Fruit fly (Drosophila melanogaster): Measurements from ENCODE around the gene CG11584.
A peak's percentile ranks its signal among the peaks of the same experiment; 100 is the strongest.

The CG11584 gene

DNA sequence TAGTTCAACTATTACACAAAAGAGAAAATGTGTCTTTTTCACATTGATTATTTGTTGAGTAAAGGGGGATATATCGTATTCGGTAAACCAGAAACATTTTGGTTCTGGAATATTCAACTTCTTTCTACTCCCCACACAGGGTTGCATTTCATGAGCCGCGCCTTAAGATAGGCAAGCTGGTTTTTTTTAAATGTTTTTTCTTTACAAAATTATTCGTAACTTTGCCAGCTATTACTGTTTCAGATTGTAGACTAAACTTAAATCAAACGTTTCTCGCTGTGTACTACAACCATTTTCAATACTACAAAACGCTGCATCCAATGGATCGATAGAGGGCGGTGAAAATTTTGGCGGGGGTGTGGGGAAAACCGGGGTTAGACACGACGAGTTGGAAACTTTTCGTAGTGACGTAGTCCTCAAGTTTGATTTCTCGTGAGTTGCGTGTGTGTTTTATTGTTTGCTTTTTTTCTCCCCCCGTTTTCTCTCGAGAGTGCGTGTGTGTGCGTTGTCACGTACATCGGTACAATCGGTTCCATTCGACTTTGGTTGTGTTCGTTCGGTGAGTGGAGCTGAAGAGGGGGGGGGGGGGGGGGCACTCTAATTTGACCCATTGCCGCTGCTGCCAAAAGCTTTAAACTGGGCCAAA, 32.8 kb downstream of the CG11584 start (continued):
- TF ChIP-seq CG1832 (GFP tag; optimal IDR thresholded peaks at IDR 0.05): no peak
- TF ChIP-seq so (GFP tag; IDR thresholded peaks at IDR 0.05): no peak
- no peak for TF ChIP-seq luna (GFP tag; optimal IDR thresholded peaks at IDR 0.05)
- TF ChIP-seq stwl (tag; optimal IDR thresholded peaks at IDR 0.05): peak; percentile 55
- no peak for TF ChIP-seq Dp (GFP tag; optimal IDR thresholded peaks at IDR 0.05)
- TF ChIP-seq CG17359 (tag; optimal IDR thresholded peaks at IDR 0.05): peak; percentile 44
- peak; percentile 45; the same call in 1 of the 2 replicates for TF ChIP-seq E2f1 (GFP tag; IDR thresholded peaks at IDR 0.05)
- no peak for TF ChIP-seq odd (GFP tag; optimal IDR thresholded peaks at IDR 0.05)
- TF ChIP-seq slbo (GFP tag; IDR thresholded peaks at IDR 0.05): peak; percentile 48; the same call in 1 of the 2 replicates
- TF ChIP-seq B-H1 (GFP tag; IDR thresholded peaks at IDR 0.05): 0 out of 3 replicates have a peak, but pooled peaks have one; percentile 33
- peak; percentile 45; the same call in 1 of the 2 replicates for TF ChIP-seq seq (GFP tag; IDR thresholded peaks at IDR 0.05)
- no peak for TF ChIP-seq CG15011 (GFP tag; optimal IDR thresholded peaks at IDR 0.05)
- TF ChIP-seq gcm (GFP tag; optimal IDR thresholded peaks at IDR 0.05): peak; percentile 39
- peak; percentile 50 for TF ChIP-seq phol (tag; optimal IDR thresholded peaks at IDR 0.05)
- TF ChIP-seq Xrp1 (GFP tag; IDR thresholded peaks at IDR 0.05): peak; percentile 55
- TF ChIP-seq tin (GFP tag; optimal IDR thresholded peaks at IDR 0.05): peak; percentile 15
- TF ChIP-seq ewg (GFP tag; optimal IDR thresholded peaks at IDR 0.05): peak; percentile 7
- TF ChIP-seq Dad (GFP tag; optimal IDR thresholded peaks at IDR 0.05): peak; percentile 28
- TF ChIP-seq CG2120 (GFP tag; optimal IDR thresholded peaks at IDR 0.05): peak; percentile 50
- TF ChIP-seq CG14441 (GFP tag; IDR thresholded peaks at IDR 0.05): peak; percentile 31; the same call in 1 of the 2 replicates
- TF ChIP-seq CG9727 (GFP tag; optimal IDR thresholded peaks at IDR 0.05): peak; percentile 4
- peak; percentile 32; the same call in 1 of the 3 replicates for TF ChIP-seq CG6175 (GFP tag; IDR thresholded peaks at IDR 0.05)
- peak; percentile 66 for TF ChIP-seq CG5180 (GFP tag; optimal IDR thresholded peaks at IDR 0.05)
- peak; percentile 7 for TF ChIP-seq bab2 (GFP tag; optimal IDR thresholded peaks at IDR 0.05)
- peak; percentile 17 for TF ChIP-seq Nf-YC (tag; optimal IDR thresholded peaks at IDR 0.05)
- peak; percentile 46; the same call in 2 of the 3 replicates for TF ChIP-seq CG17361 (GFP tag; IDR thresholded peaks at IDR 0.05)
- TF ChIP-seq CG7786 (GFP tag; optimal IDR thresholded peaks at IDR 0.05): peak; percentile 16
- TF ChIP-seq vvl (GFP tag; IDR thresholded peaks at IDR 0.05): peak; percentile 43; the same call in 1 of the 2 replicates
- peak; percentile 12 for TF ChIP-seq lab (GFP tag; optimal IDR thresholded peaks at IDR 0.05)
- TF ChIP-seq abd-A (tag; optimal IDR thresholded peaks at IDR 0.05): peak; percentile 53
- TF ChIP-seq ac (GFP tag; optimal IDR thresholded peaks at IDR 0.05): no peak
- peak; percentile 47 for TF ChIP-seq CG12391 (tag; optimal IDR thresholded peaks at IDR 0.05)
- peak; percentile 28 for TF ChIP-seq CG18599 (GFP tag; optimal IDR thresholded peaks at IDR 0.05)
- TF ChIP-seq ci (GFP tag; IDR thresholded peaks at IDR 0.05): 0 out of 3 replicates have a peak, but pooled peaks have one; percentile 31
- TF ChIP-seq Drgx (GFP tag; IDR thresholded peaks at IDR 0.05): peak; percentile 43
- TF ChIP-seq NFAT (GFP tag; IDR thresholded peaks at IDR 0.05): no peak
- peak in 1 of 2 experiments; percentile 27 for TF ChIP-seq Eip74EF (GFP tag; optimal IDR thresholded peaks at IDR 0.05)
- peak; percentile 32 for TF ChIP-seq lilli (GFP tag; optimal IDR thresholded peaks at IDR 0.05)
- TF ChIP-seq Ada2b (GFP tag; IDR thresholded peaks at IDR 0.05): peak; percentile 49; the same call in 1 of the 2 replicates
- TF ChIP-seq sens (GFP tag): peak; percentile 79
- peak; percentile 9 for TF ChIP-seq CG13296 (GFP tag; optimal IDR thresholded peaks at IDR 0.05)
- TF ChIP-seq Trl (optimal IDR thresholded peaks at IDR 0.05): no peak
- peak; percentile 16 for TF ChIP-seq Trl (GFP tag; optimal IDR thresholded peaks at IDR 0.05)
- peak; percentile 33 for TF ChIP-seq fd96Cb (tag; optimal IDR thresholded peaks at IDR 0.05)
- TF ChIP-seq nerfin-1 (tag; optimal IDR thresholded peaks at IDR 0.05): peak; percentile 24
- peak; percentile 14 for TF ChIP-seq sug (tag; optimal IDR thresholded peaks at IDR 0.05)
- peak; percentile 10 to 35 for TF ChIP-seq dpn (GFP tag; optimal IDR thresholded peaks at IDR 0.05)
- peak; percentile 65 for TF ChIP-seq CG11504 (tag; optimal IDR thresholded peaks at IDR 0.05)
- TF ChIP-seq Sin3A (optimal IDR thresholded peaks at IDR 0.05): no peak
- peak; percentile 28 for TF ChIP-seq CG7556 (GFP tag; optimal IDR thresholded peaks at IDR 0.05)
